Worm (Caenorhabditis elegans) whole organism, L1 larva: ENCODE data around the gene PDB1.1.

ENCODE experiments used
- C04F5.9 ChIP-seq: sonication (generic microtip); optimal IDR thresholded peaks from 2 replicates; lab custom pipeline; 2016; ENCODE audit warnings: missing genetic modification characterization, missing compliant biosample characterization
- C16A3.4 ChIP-seq: fragments of 150-350 bp; optimal IDR thresholded peaks from 2 replicates; lab custom pipeline; 2014; ENCODE audit warnings: missing biosample characterization, missing genetic modification characterization
- alr-1 ChIP-seq: fragments of 200-800 bp; sonication (Bioruptor generic); optimal IDR thresholded peaks from 2 replicates; lab custom pipeline; 2018; ENCODE audit warnings: borderline replicate concordance, mild to moderate bottlenecking, missing genetic modification characterization, missing compliant biosample characterization
- ceh-8 ChIP-seq: fragments of 200-800 bp; sonication (Bioruptor generic); optimal IDR thresholded peaks from 2 replicates; lab custom pipeline; 2018; ENCODE audit warnings: mild to moderate bottlenecking, missing genetic modification characterization, moderate library complexity, missing compliant biosample characterization
- ceh-82 ChIP-seq, 3 experiments: fragments of 150-350 bp in 1 of 3; sonication (generic microtip) in 2 of 3; optimal IDR thresholded peaks; 2 replicates each; lab custom pipeline; 2014 to 2017; ENCODE audit warnings: missing biosample characterization in 3 of 3, missing genetic modification characterization in 3 of 3
- ceh-88 ChIP-seq: fragments of 200-800 bp; sonication (Bioruptor generic); IDR thresholded peaks from 2 replicates; pipeline ENCODE4 v1.3.6; 2022; ENCODE audit warnings: missing genetic modification characterization, missing compliant biosample characterization
- ceh-90 ChIP-seq: sonication (generic microtip); optimal IDR thresholded peaks from 2 replicates; lab custom pipeline; 2016; ENCODE audit warnings: missing genetic modification characterization, missing compliant biosample characterization
- dpl-1 ChIP-seq, 3 experiments: fragments of 150-350 bp in 2 of 3; sonication (generic microtip) in 1 of 3; optimal IDR thresholded peaks; 2 replicates each; lab custom pipeline; 2014 to 2017; ENCODE audit warnings: missing biosample characterization in 3 of 3, missing genetic modification characterization in 3 of 3, missing genetic modification reagents in 3 of 3
- dsc-1 ChIP-seq: sonication (generic microtip); optimal IDR thresholded peaks from 2 replicates; lab custom pipeline; 2016; ENCODE audit warnings: mild to moderate bottlenecking, missing genetic modification characterization, missing compliant biosample characterization
- efl-1 ChIP-seq, 4 experiments: fragments of 150-350 bp; optimal IDR thresholded peaks in 3 of 4; peaks in 1 of 4; 1 replicate in 1 of 4; 2 replicates in 3 of 4; lab custom pipeline; 2014; ENCODE audit warnings: missing biosample characterization in 2 of 4, missing genetic modification characterization in 2 of 4, missing genetic modification reagents in 2 of 4
- egl-27 ChIP-seq, 2 experiments: fragments of 150-350 bp in 1 of 2; sonication (generic microtip); optimal IDR thresholded peaks; 3 replicates each; lab custom pipeline; 2017 to 2018; ENCODE audit warnings: missing biosample characterization in 2 of 2, missing genetic modification characterization in 2 of 2, missing genetic modification reagents in 2 of 2
- elt-2 ChIP-seq: sonication (generic microtip); optimal IDR thresholded peaks from 2 replicates; lab custom pipeline; 2016; ENCODE audit warnings: missing genetic modification characterization, mild to moderate bottlenecking, inconsistent platforms, missing compliant biosample characterization, missing genetic modification reagents
- elt-3 ChIP-seq, 6 experiments: fragments of 150-350 bp in 1 of 6; sonication (generic microtip); optimal IDR thresholded peaks; 2 replicates each; lab custom pipeline; 2017 to 2018; ENCODE audit warnings: missing biosample characterization in 6 of 6, missing genetic modification characterization in 6 of 6, inconsistent platforms in 1 of 6
- ets-5 ChIP-seq: fragments of 200-800 bp; sonication (Bioruptor generic); IDR thresholded peaks from 2 replicates; pipeline ENCODE4 v1.3.6; 2022; ENCODE audit warnings: missing genetic modification characterization, missing compliant biosample characterization
- fkh-8 ChIP-seq: sonication (generic microtip); optimal IDR thresholded peaks from 2 replicates; lab custom pipeline; 2016; ENCODE audit warnings: mild to moderate bottlenecking, missing genetic modification characterization, missing compliant biosample characterization
- fos-1 ChIP-seq: fragments of 150-350 bp; optimal IDR thresholded peaks from 2 replicates; lab custom pipeline; 2014; ENCODE audit warnings: missing biosample characterization, missing genetic modification characterization
- grh-1 ChIP-seq: fragments of 200-800 bp; sonication (Bioruptor generic); IDR thresholded peaks from 2 replicates; pipeline ENCODE4 v1.3.6; 2022; ENCODE audit warnings: missing genetic modification reagents, missing genetic modification characterization, missing compliant biosample characterization
- hpl-2 ChIP-seq: fragments of 150-350 bp; optimal IDR thresholded peaks from 2 replicates; lab custom pipeline; 2014; ENCODE audit warnings: missing biosample characterization, missing genetic modification reagents, missing genetic modification characterization
- irx-1 ChIP-seq: sonication (generic microtip); optimal IDR thresholded peaks from 2 replicates; lab custom pipeline; 2016; ENCODE audit warnings: missing genetic modification characterization, missing compliant biosample characterization
- isw-1 ChIP-seq: fragments of 200-800 bp; sonication (Bioruptor generic); IDR thresholded peaks from 2 replicates; pipeline ENCODE4 v1.3.6; 2022; ENCODE audit warnings: missing genetic modification characterization, missing compliant biosample characterization
- lin-13 ChIP-seq: fragments of 150-350 bp; optimal IDR thresholded peaks from 2 replicates; lab custom pipeline; 2014; ENCODE audit warnings: missing biosample characterization, missing genetic modification reagents, missing genetic modification characterization
- lin-14 ChIP-seq: fragments of 200-800 bp; sonication (Bioruptor generic); optimal IDR thresholded peaks from 2 replicates; lab custom pipeline; 2018; ENCODE audit warnings: mild to moderate bottlenecking, missing genetic modification characterization, moderate library complexity, missing compliant biosample characterization
- lin-15B ChIP-seq: fragments of 150-350 bp; sonication (generic microtip); optimal IDR thresholded peaks from 3 replicates; lab custom pipeline; 2014; ENCODE audit warnings: missing biosample characterization, missing genetic modification characterization
- lin-35 ChIP-seq, 2 experiments: fragments of 150-350 bp; optimal IDR thresholded peaks; 2 replicates each; lab custom pipeline; 2014; ENCODE audit warnings: missing biosample characterization in 2 of 2, missing genetic modification characterization in 2 of 2, missing genetic modification reagents in 2 of 2
- lir-3 ChIP-seq: sonication (generic microtip); optimal IDR thresholded peaks from 2 replicates; lab custom pipeline; 2016; ENCODE audit warnings: mild to moderate bottlenecking, missing genetic modification characterization, moderate library complexity, missing compliant biosample characterization; ENCODE audit not compliant: poor library complexity
- lsy-2 ChIP-seq, 2 experiments: fragments of 150-350 bp; optimal IDR thresholded peaks; 2 replicates each; lab custom pipeline; 2014; ENCODE audit warnings: missing biosample characterization in 2 of 2, missing genetic modification characterization in 2 of 2
- mab-9 ChIP-seq: fragments of 200-800 bp; sonication (Bioruptor generic); IDR thresholded peaks from 2 replicates; pipeline ENCODE4 v1.3.6; 2022; ENCODE audit warnings: missing genetic modification reagents, missing genetic modification characterization, missing compliant biosample characterization
- mdl-1 ChIP-seq, 2 experiments: fragments of 150-350 bp; optimal IDR thresholded peaks; 2 replicates each; lab custom pipeline; 2014 to 2017; ENCODE audit warnings: missing biosample characterization in 2 of 2, missing genetic modification characterization in 2 of 2, inconsistent platforms in 1 of 2
- mef-2 ChIP-seq: fragments of 150-350 bp; optimal IDR thresholded peaks from 2 replicates; lab custom pipeline; 2014; ENCODE audit warnings: missing biosample characterization, missing genetic modification characterization
- nhr-11 ChIP-seq: fragments of 150-350 bp; optimal IDR thresholded peaks from 2 replicates; lab custom pipeline; 2014; ENCODE audit warnings: missing biosample characterization, missing genetic modification characterization
- nhr-12 ChIP-seq: sonication (generic microtip); optimal IDR thresholded peaks from 2 replicates; lab custom pipeline; 2017; ENCODE audit warnings: missing biosample characterization, missing genetic modification characterization
- nhr-19 ChIP-seq: fragments of 200-800 bp; sonication (Bioruptor generic); conservative IDR thresholded peaks from 2 replicates; pipeline ENCODE4 v1.3.6; 2022; ENCODE audit warnings: missing genetic modification characterization, missing compliant biosample characterization
- nhr-20 ChIP-seq: sonication (generic microtip); optimal IDR thresholded peaks from 2 replicates; lab custom pipeline; 2016; ENCODE audit warnings: mild to moderate bottlenecking, missing genetic modification characterization, missing compliant biosample characterization
- nhr-47 ChIP-seq: sonication (generic microtip); optimal IDR thresholded peaks from 2 replicates; lab custom pipeline; 2016; ENCODE audit warnings: mild to moderate bottlenecking, missing genetic modification characterization, moderate library complexity, missing compliant biosample characterization
- nhr-71 ChIP-seq: sonication (generic microtip); optimal IDR thresholded peaks from 2 replicates; lab custom pipeline; 2016; ENCODE audit warnings: mild to moderate bottlenecking, missing genetic modification characterization, moderate library complexity, missing compliant biosample characterization
- nhr-76 ChIP-seq: sonication (generic microtip); optimal IDR thresholded peaks from 2 replicates; lab custom pipeline; 2017; ENCODE audit warnings: missing biosample characterization, missing genetic modification characterization
- pag-3 ChIP-seq: sonication (generic microtip); optimal IDR thresholded peaks from 2 replicates; lab custom pipeline; 2017; ENCODE audit warnings: missing genetic modification characterization, mild to moderate bottlenecking, missing compliant biosample characterization, antibody characterized with exemption, borderline replicate concordance; ENCODE audit not compliant: insufficient read depth
- pax-3 ChIP-seq: fragments of 200-800 bp; sonication (Bioruptor generic); optimal IDR thresholded peaks from 2 replicates; lab custom pipeline; 2018; ENCODE audit warnings: mild to moderate bottlenecking, missing genetic modification characterization, moderate library complexity, missing compliant biosample characterization
- rnt-1 ChIP-seq: sonication (generic microtip); optimal IDR thresholded peaks from 2 replicates; lab custom pipeline; 2016; ENCODE audit warnings: mild to moderate bottlenecking, missing genetic modification characterization, moderate library complexity, missing compliant biosample characterization
- snu-23 ChIP-seq: sonication (generic microtip); optimal IDR thresholded peaks from 2 replicates; lab custom pipeline; 2016; ENCODE audit warnings: missing genetic modification characterization, missing compliant biosample characterization
- sox-4 ChIP-seq: sonication (generic microtip); optimal IDR thresholded peaks from 2 replicates; lab custom pipeline; 2016; ENCODE audit warnings: missing genetic modification characterization, missing compliant biosample characterization
- sptf-1 ChIP-seq: fragments of 150-350 bp; optimal IDR thresholded peaks from 2 replicates; lab custom pipeline; 2014; ENCODE audit warnings: missing biosample characterization, missing genetic modification characterization
- sup-37 ChIP-seq: fragments of 200-800 bp; sonication (Bioruptor generic); optimal IDR thresholded peaks from 2 replicates; lab custom pipeline; 2018; ENCODE audit warnings: mild to moderate bottlenecking, missing genetic modification characterization, missing compliant biosample characterization
- swsn-7 ChIP-seq: sonication (generic microtip); optimal IDR thresholded peaks from 2 replicates; lab custom pipeline; 2016; ENCODE audit warnings: missing genetic modification characterization, missing compliant biosample characterization
- tlp-1 ChIP-seq: fragments of 150-350 bp; optimal IDR thresholded peaks from 2 replicates; lab custom pipeline; 2014; ENCODE audit warnings: missing biosample characterization, missing genetic modification characterization
- vab-15 ChIP-seq: sonication (generic microtip); optimal IDR thresholded peaks from 2 replicates; lab custom pipeline; 2017; ENCODE audit warnings: missing genotype, mild to moderate bottlenecking, missing genetic modification characterization, missing compliant biosample characterization
- ztf-11 ChIP-seq, 2 experiments: sonication (generic microtip); optimal IDR thresholded peaks; 2 replicates each; lab custom pipeline; 2016 to 2017; ENCODE audit warnings: missing genetic modification characterization in 2 of 2, missing biosample characterization in 1 of 2, missing compliant biosample characterization in 1 of 2

Gene PDB1.1

ce11 chrX:7525271-7525670, 33.6 kb downstream of the PDB1.1 start, which contains the start of gene F46C8.3:
Gene F46C8.3 (plus strand): TSS chrX:7525571.
- no peak for TF ChIP-seq ceh-8 (GFP tag; lab: Kevin White, UChicago)
- no peak for TF ChIP-seq lin-13
- TF ChIP-seq efl-1 (optimal IDR thresholded peaks at IDR 0.05; lab: Kevin White, UChicago) = no peak
- peak in 1 of 2 experiments; percentile 56 for TF ChIP-seq efl-1 (GFP tag; optimal IDR thresholded peaks at IDR 0.05 in 1 of 2; lab: Kevin White, UChicago)

ce11 chrX:7523799-7524198, 35.1 kb downstream of the PDB1.1 start:
- TF ChIP-seq efl-1 (optimal IDR thresholded peaks at IDR 0.05; lab: Kevin White, UChicago) (no peak), efl-1 (GFP tag; optimal IDR thresholded peaks at IDR 0.05 in 1 of 2; lab: Kevin White, UChicago) (no peak), lin-13 (no peak), nhr-71 (peak; percentile 82), nhr-11 (no peak), C16A3.4 (tag; lab: Kevin White, UChicago) (no peak), lin-35 (GFP tag; optimal IDR thresholded peaks at IDR 0.05; lab: Kevin White, UChicago) (no peak), elt-2 (tag; lab: Kevin White, UChicago) (no peak), nhr-19 (GFP tag; lab: Robert Waterston, UW) (peak; percentile 36), hpl-2 (GFP tag; lab: Kevin White, UChicago) (no peak), vab-15 (no peak), dpl-1 (GFP tag; optimal IDR thresholded peaks at IDR 0.05; lab: Kevin White, UChicago) (no peak), C04F5.9 (no peak), pax-3 (tag; lab: Kevin White, UChicago) (no peak), ets-5 (GFP tag; lab: Robert Waterston, UW) (no peak), sup-37 (GFP tag; lab: Kevin White, UChicago) (no peak), mdl-1 (tag; optimal IDR thresholded peaks at IDR 0.05; lab: Kevin White, UChicago) (no peak), ztf-11 (tag; optimal IDR thresholded peaks at IDR 0.05; lab: Kevin White, UChicago) (no peak), nhr-20 (peak; percentile 33), sox-4 (tag; lab: Kevin White, UChicago) (no peak), mef-2 (tag; lab: Kevin White, UChicago) (no peak), nhr-47 (tag; lab: Kevin White, UChicago) (no peak), pag-3 (tag; lab: Kevin White, UChicago) (peak; percentile 36), irx-1 (tag; lab: Kevin White, UChicago) (no peak), lir-3 (no peak), swsn-7 (no peak), mab-9 (GFP tag; lab: Robert Waterston, UW) (no peak), lin-15B (tag; lab: Kevin White, UChicago) (no peak), isw-1 (GFP tag; lab: Robert Waterston, UW) (no peak), nhr-12 (tag; lab: Kevin White, UChicago) (no peak), egl-27 (tag; optimal IDR thresholded peaks at IDR 0.05; lab: Kevin White, UChicago) (no peak), dsc-1 (no peak), fos-1 (tag; lab: Kevin White, UChicago) (no peak), grh-1 (GFP tag; lab: Robert Waterston, UW) (no peak), snu-23 (peak; percentile 37), alr-1 (no peak), lin-14 (peak; percentile 82), fkh-8 (no peak), sptf-1 (tag; lab: Kevin White, UChicago) (no peak), elt-3 (tag; optimal IDR thresholded peaks at IDR 0.05; lab: Kevin White, UChicago) (no peak), lsy-2 (tag; optimal IDR thresholded peaks at IDR 0.05; lab: Kevin White, UChicago) (peak in 1 of 2 experiments; percentile 32), ceh-88 (GFP tag; lab: Robert Waterston, UW) (no peak), nhr-76 (tag; lab: Kevin White, UChicago) (no peak), tlp-1 (tag; lab: Kevin White, UChicago) (no peak), ceh-82 (tag; optimal IDR thresholded peaks at IDR 0.05; lab: Kevin White, UChicago) (no peak), ceh-90 (tag; lab: Kevin White, UChicago) (no peak), rnt-1 (peak; percentile 73), ceh-8 (GFP tag; lab: Kevin White, UChicago) (no peak)
